ENCODE assay signal across 7 worm cellular contexts in the genomic region with DNA sequence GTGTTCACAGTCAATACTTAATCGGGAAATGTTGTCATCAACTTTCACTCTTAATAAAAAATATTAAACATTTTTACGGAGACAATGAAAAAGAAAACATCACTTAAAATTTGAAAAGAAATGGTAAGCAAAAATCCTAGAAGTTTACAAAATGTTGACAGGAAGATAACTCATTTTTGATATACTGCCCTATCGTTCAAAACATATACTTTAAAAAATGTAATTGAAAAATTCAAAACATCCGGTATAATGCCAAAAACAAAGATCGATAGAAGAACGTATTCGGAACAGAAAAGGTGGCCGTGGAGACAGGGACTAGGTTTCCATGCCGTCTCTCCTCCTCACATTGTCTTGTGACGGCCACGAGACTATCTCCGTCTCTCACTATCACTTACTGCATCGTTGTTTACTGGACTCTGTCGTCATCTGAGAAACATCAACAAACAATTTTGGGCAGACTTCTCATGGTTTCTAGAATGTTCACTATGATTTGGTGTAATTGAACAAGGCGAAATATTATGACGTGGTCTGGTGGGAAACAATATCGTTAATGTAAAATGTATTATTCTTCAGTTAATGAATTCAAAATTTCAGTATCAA.
TF ChIP-seq lines count a peak whose summit lies in the region.

A gene (minus strand): TSS at position 51 of the 600 bp plus-strand sequence.

TF ChIP-seq in whole organism, L1 larva, 84 proteins besides CTCF, POLR2A, EP300 and RAD21 (continued from another document and continues in another):
- peak; percentile 49 for TF ChIP-seq snpc-4 (tag; optimal IDR thresholded peaks at IDR 0.05; lab: Kevin White, UChicago)
- TF ChIP-seq tlp-1 (tag; optimal IDR thresholded peaks at IDR 0.05; lab: Kevin White, UChicago), result no peak
- TF ChIP-seq swsn-7 (tag; optimal IDR thresholded peaks at IDR 0.05; lab: Kevin White, UChicago), result peak; percentile 63
- peak; percentile 62 for TF ChIP-seq C16A3.4 (tag; optimal IDR thresholded peaks at IDR 0.05; lab: Kevin White, UChicago)
- no peak for TF ChIP-seq ama-1 (optimal IDR thresholded peaks at IDR 0.05; lab: Kevin White, UChicago)
- peak; percentile 69 for TF ChIP-seq nhr-90 (tag; optimal IDR thresholded peaks at IDR 0.05; lab: Kevin White, UChicago; ENCODE audit: poor library complexity)
- TF ChIP-seq nhr-85 (tag; lab: Kevin White, UChicago), result peak; percentile 93
- peak; percentile 32 for TF ChIP-seq blmp-1 (tag; optimal IDR thresholded peaks at IDR 0.05; lab: Kevin White, UChicago)
- peak; percentile 27 for TF ChIP-seq isw-1 (GFP tag; IDR thresholded peaks at IDR 0.05; lab: Robert Waterston, UW)
- no peak for TF ChIP-seq ces-1 (GFP tag; optimal IDR thresholded peaks at IDR 0.05; lab: Kevin White, UChicago)
- peak; percentile 27 for TF ChIP-seq irx-1 (tag; optimal IDR thresholded peaks at IDR 0.05; lab: Kevin White, UChicago)
- peak; percentile 26 for TF ChIP-seq F16B12.6 (tag; optimal IDR thresholded peaks at IDR 0.05; lab: Kevin White, UChicago)
- no peak for TF ChIP-seq fkh-10 (GFP tag; optimal IDR thresholded peaks at IDR 0.05; lab: Kevin White, UChicago)
- TF ChIP-seq hpl-2 (GFP tag; optimal IDR thresholded peaks at IDR 0.05; lab: Kevin White, UChicago), result no peak
- no peak for TF ChIP-seq ceh-8 (GFP tag; optimal IDR thresholded peaks at IDR 0.05; lab: Kevin White, UChicago)
- TF ChIP-seq nhr-77 (tag; optimal IDR thresholded peaks at IDR 0.05; lab: Kevin White, UChicago), result no peak
- TF ChIP-seq lin-15B (tag; optimal IDR thresholded peaks at IDR 0.05; lab: Kevin White, UChicago), result no peak
- no peak for TF ChIP-seq ceh-90 (tag; optimal IDR thresholded peaks at IDR 0.05; lab: Kevin White, UChicago)

TF ChIP-seq in whole organism, L2 larva, 48 proteins besides CTCF, POLR2A, EP300 and RAD21 (continued from another document):
- TF ChIP-seq nhr-21 (tag; optimal IDR thresholded peaks at IDR 0.05; lab: Kevin White, UChicago) (peak; percentile 60), unc-39 (tag; optimal IDR thresholded peaks at IDR 0.05; lab: Kevin White, UChicago) (no peak), alr-1 (tag; optimal IDR thresholded peaks at IDR 0.05; lab: Kevin White, UChicago) (no peak), nhr-129 (tag; optimal IDR thresholded peaks at IDR 0.05; lab: Kevin White, UChicago) (peak; percentile 95), sem-4 (tag; optimal IDR thresholded peaks at IDR 0.05; lab: Kevin White, UChicago) (peak; percentile 11), crh-2 (tag; optimal IDR thresholded peaks at IDR 0.05; lab: Kevin White, UChicago) (peak; percentile 92), blmp-1 (tag; optimal IDR thresholded peaks at IDR 0.05; lab: Kevin White, UChicago; ENCODE audit: insufficient read depth) (peak; percentile 24), egl-27 (tag; optimal IDR thresholded peaks at IDR 0.05; lab: Kevin White, UChicago) (peak; percentile 18), zag-1 (tag; optimal IDR thresholded peaks at IDR 0.05; lab: Kevin White, UChicago) (peak; percentile 4), mdl-1 (tag; optimal IDR thresholded peaks at IDR 0.05; lab: Kevin White, UChicago) (peak; percentile 87 to 88), fos-1 (tag; optimal IDR thresholded peaks at IDR 0.05; lab: Kevin White, UChicago) (peak; percentile 77), mab-5 (tag; optimal IDR thresholded peaks at IDR 0.05; lab: Kevin White, UChicago) (peak; percentile 39), C34F6.9 (tag; optimal IDR thresholded peaks at IDR 0.05; lab: Kevin White, UChicago) (peak; percentile 94), ztf-4 (tag; optimal IDR thresholded peaks at IDR 0.05; lab: Kevin White, UChicago) (peak; percentile 54), F13H6.1 (tag; optimal IDR thresholded peaks at IDR 0.05; lab: Kevin White, UChicago) (no peak)

TF ChIP-seq in whole organism, L3 larva, 47 proteins besides CTCF, POLR2A, EP300 and RAD21 (continued from another document and continues in another):
- TF ChIP-seq unc-39 (tag; optimal IDR thresholded peaks at IDR 0.05; lab: Kevin White, UChicago) (no peak), ztf-11 (tag; optimal IDR thresholded peaks at IDR 0.05; lab: Kevin White, UChicago) (no peak), ama-1 (optimal IDR thresholded peaks at IDR 0.05; lab: Kevin White, UChicago) (peak; percentile 30), egl-5 (tag; optimal IDR thresholded peaks at IDR 0.05; lab: Kevin White, UChicago) (peak; percentile 83), lsy-12 (tag; optimal IDR thresholded peaks at IDR 0.05; lab: Kevin White, UChicago) (no peak), nhr-28 (tag; optimal IDR thresholded peaks at IDR 0.05; lab: Kevin White, UChicago) (no peak), jun-1 (tag; optimal IDR thresholded peaks at IDR 0.05; lab: Kevin White, UChicago) (peak; percentile 42), ZK546.5 (tag; optimal IDR thresholded peaks at IDR 0.05; lab: Kevin White, UChicago) (no peak), lin-15B (tag; optimal IDR thresholded peaks at IDR 0.05; lab: Kevin White, UChicago) (peak; percentile 25), tbx-2 (tag; optimal IDR thresholded peaks at IDR 0.05; lab: Kevin White, UChicago) (no peak), ceh-82 (tag; optimal IDR thresholded peaks at IDR 0.05; lab: Kevin White, UChicago) (no peak), lin-39 (tag; optimal IDR thresholded peaks at IDR 0.05; lab: Kevin White, UChicago) (peak; percentile 75), elt-1 (tag; optimal IDR thresholded peaks at IDR 0.05; lab: Kevin White, UChicago) (no peak), nhr-12 (tag; optimal IDR thresholded peaks at IDR 0.05; lab: Kevin White, UChicago) (no peak), ceh-28 (tag; optimal IDR thresholded peaks at IDR 0.05; lab: Kevin White, UChicago) (peak; percentile 52), nfya-1 (tag; optimal IDR thresholded peaks at IDR 0.05; lab: Kevin White, UChicago; ENCODE audit: insufficient read depth) (peak; percentile 79), hmg-11 (tag; optimal IDR thresholded peaks at IDR 0.05; lab: Kevin White, UChicago) (peak; percentile 63), snpc-4 (tag; optimal IDR thresholded peaks at IDR 0.05; lab: Kevin White, UChicago) (peak; percentile 65), mml-1 (tag; optimal IDR thresholded peaks at IDR 0.05; lab: Kevin White, UChicago) (no peak), daf-12 (tag; optimal IDR thresholded peaks at IDR 0.05; lab: Kevin White, UChicago) (no peak)

TF ChIP-seq in whole organism, L4 larva, 104 proteins besides CTCF, POLR2A, EP300 and RAD21 (continued from another document and continues in another):
- TF ChIP-seq Y75B8A.6 (GFP tag; IDR thresholded peaks at IDR 0.05; lab: Robert Waterston, UW) (no peak), R02D3.7 (tag; optimal IDR thresholded peaks at IDR 0.05; lab: Kevin White, UChicago) (no peak), spr-1 (tag; optimal IDR thresholded peaks at IDR 0.05; lab: Kevin White, UChicago) (no peak), nhr-237 (tag; optimal IDR thresholded peaks at IDR 0.05; lab: Kevin White, UChicago) (no peak), D1046.2 (GFP tag; IDR thresholded peaks at IDR 0.05; lab: Robert Waterston, UW) (no peak), ceh-20 (GFP tag; IDR thresholded peaks at IDR 0.05; lab: Robert Waterston, UW) (no peak), dve-1 (tag; optimal IDR thresholded peaks at IDR 0.05; lab: Kevin White, UChicago; ENCODE audit: insufficient read depth) (peak; percentile 84), unc-130 (GFP tag; optimal IDR thresholded peaks at IDR 0.05; lab: Kevin White, UChicago) (no peak), snpc-4 (tag; optimal IDR thresholded peaks at IDR 0.05; lab: Kevin White, UChicago) (no peak), nhr-10 (tag; optimal IDR thresholded peaks at IDR 0.05; lab: Kevin White, UChicago) (no peak), rbr-2 (tag; optimal IDR thresholded peaks at IDR 0.05; lab: Kevin White, UChicago) (peak; percentile 55), mes-2 (tag; optimal IDR thresholded peaks at IDR 0.05; lab: Kevin White, UChicago; ENCODE audit: poor library complexity, severe bottlenecking) (no peak), ceh-82 (tag; optimal IDR thresholded peaks at IDR 0.05; lab: Kevin White, UChicago) (no peak), nhr-6 (tag; optimal IDR thresholded peaks at IDR 0.05; lab: Kevin White, UChicago) (peak; percentile 87), T20F7.1 (GFP tag; optimal IDR thresholded peaks at IDR 0.05; lab: Kevin White, UChicago) (peak; percentile 66), snpc-1.2 (GFP tag; IDR thresholded peaks at IDR 0.05; lab: Robert Waterston, UW) (no peak), lir-3 (tag; optimal IDR thresholded peaks at IDR 0.05; lab: Kevin White, UChicago) (no peak), mep-1 (tag; optimal IDR thresholded peaks at IDR 0.05; lab: Kevin White, UChicago) (no peak), fos-1 (tag; optimal IDR thresholded peaks at IDR 0.05; lab: Kevin White, UChicago) (no peak)

TF ChIP-seq in whole organism, late embryonic, 69 proteins besides CTCF, POLR2A, EP300 and RAD21 (continued from another document):
- TF ChIP-seq hlh-30 (tag; optimal IDR thresholded peaks at IDR 0.05; lab: Kevin White, UChicago; ENCODE audit: insufficient read depth) (peak; percentile 97), ceh-6 (GFP tag; optimal IDR thresholded peaks at IDR 0.05; lab: Kevin White, UChicago) (no peak), ceh-2 (tag; optimal IDR thresholded peaks at IDR 0.05; lab: Kevin White, UChicago) (peak; percentile 63), lim-6 (tag; optimal IDR thresholded peaks at IDR 0.05; lab: Kevin White, UChicago) (peak; percentile 8), pros-1 (tag; optimal IDR thresholded peaks at IDR 0.05; lab: Kevin White, UChicago) (no peak), gmeb-2 (tag; optimal IDR thresholded peaks at IDR 0.05; lab: Kevin White, UChicago) (no peak), K09A11.1 (tag; optimal IDR thresholded peaks at IDR 0.05; lab: Kevin White, UChicago; ENCODE audit: insufficient read depth) (no peak)

TF ChIP-seq in whole organism, mixed stage, embryonic, 35 proteins besides CTCF, POLR2A, EP300 and RAD21 (continued from another document):
- TF ChIP-seq bed-3 (GFP tag; optimal IDR thresholded peaks at IDR 0.05; lab: Kevin White, UChicago), result no peak
TF ChIP-seq in whole organism, mixed stage, embryonic: peak in this region for 5.

TF ChIP-seq in whole organism, young adult, 124 proteins besides CTCF, POLR2A, EP300 and RAD21 (continued from another document and continues in another):
- TF ChIP-seq lsl-1 (GFP tag; optimal IDR thresholded peaks at IDR 0.05; lab: Kevin White, UChicago) (no peak), K11D2.4 (GFP tag; IDR thresholded peaks at IDR 0.05; lab: Robert Waterston, UW) (peak; percentile 58; the same call in 1 of the 2 replicates), C17E4.6 (GFP tag; IDR thresholded peaks at IDR 0.05; lab: Robert Waterston, UW) (no peak), hsf-1 (GFP tag; IDR thresholded peaks at IDR 0.05; lab: Robert Waterston, UW) (peak; percentile 86), ztf-22 (GFP tag; optimal IDR thresholded peaks at IDR 0.05; lab: Kevin White, UChicago) (no peak), mel-28 (tag; optimal IDR thresholded peaks at IDR 0.05; lab: Kevin White, UChicago; ENCODE audit: borderline replicate concordance) (no peak), unc-62 (GFP tag; optimal IDR thresholded peaks at IDR 0.05; lab: Kevin White, UChicago) (no peak), F23B12.7 (tag; optimal IDR thresholded peaks at IDR 0.05; lab: Kevin White, UChicago; ENCODE audit: insufficient read depth) (no peak), egl-18 (GFP tag; IDR thresholded peaks at IDR 0.05; lab: Robert Waterston, UW) (no peak), madf-6 (GFP tag; IDR thresholded peaks at IDR 0.05; lab: Robert Waterston, UW) (no peak), aptf-2 (GFP tag; conservative IDR thresholded peaks at IDR 0.05; lab: Robert Waterston, UW) (no peak), dox-1 (GFP tag; IDR thresholded peaks at IDR 0.05; lab: Robert Waterston, UW) (no peak; the same call in 1 of the 2 replicates), tbx-9 (tag; optimal IDR thresholded peaks at IDR 0.05; lab: Kevin White, UChicago; ENCODE audit: borderline replicate concordance) (no peak), F52B5.7 (tag; optimal IDR thresholded peaks at IDR 0.05; lab: Kevin White, UChicago) (no peak), akir-1 (GFP tag; optimal IDR thresholded peaks at IDR 0.05; lab: Kevin White, UChicago) (no peak), pha-4 (tag; optimal IDR thresholded peaks at IDR 0.05; lab: Kevin White, UChicago) (no peak), cebp-2 (GFP tag; IDR thresholded peaks at IDR 0.05; lab: Robert Waterston, UW) (no peak), hrde-1 (tag; optimal IDR thresholded peaks at IDR 0.05; lab: Kevin White, UChicago; ENCODE audit: borderline replicate concordance) (no peak), egl-44 (GFP tag; IDR thresholded peaks at IDR 0.05; lab: Robert Waterston, UW) (no peak), zfh-2 (GFP tag; conservative IDR thresholded peaks at IDR 0.05; lab: Robert Waterston, UW) (no peak), lin-54 (GFP tag; optimal IDR thresholded peaks at IDR 0.05; lab: Kevin White, UChicago) (no peak), hlh-26 (GFP tag; conservative IDR thresholded peaks at IDR 0.05; lab: Robert Waterston, UW) (no peak), nfya-2 (GFP tag; IDR thresholded peaks at IDR 0.05; lab: Robert Waterston, UW) (no peak), T26A5.8 (tag; optimal IDR thresholded peaks at IDR 0.05; lab: Kevin White, UChicago) (no peak), C06A6.2 (GFP tag; conservative IDR thresholded peaks at IDR 0.05; lab: Robert Waterston, UW) (no peak), mcd-1 (GFP tag; IDR thresholded peaks at IDR 0.05; lab: Robert Waterston, UW) (no peak), F39B2.1 (GFP tag; IDR thresholded peaks at IDR 0.05; lab: Robert Waterston, UW) (no peak), let-607 (tag; optimal IDR thresholded peaks at IDR 0.05; lab: Kevin White, UChicago) (peak in 1 of 2 experiments; percentile 17), F33H1.4 (GFP tag; IDR thresholded peaks at IDR 0.05; lab: Robert Waterston, UW) (no peak), ztf-6 (GFP tag; IDR thresholded peaks at IDR 0.05; lab: Robert Waterston, UW) (no peak), tlf-1 (GFP tag; optimal IDR thresholded peaks at IDR 0.05; lab: Kevin White, UChicago) (no peak), snpc-4 (GFP tag; optimal IDR thresholded peaks at IDR 0.05; lab: Kevin White, UChicago) (no peak), snpc-4 (tag; optimal IDR thresholded peaks at IDR 0.05; lab: Kevin White, UChicago) (no peak), B0019.2 (GFP tag; conservative IDR thresholded peaks at IDR 0.05; lab: Robert Waterston, UW) (no peak), ceh-100 (GFP tag; IDR thresholded peaks at IDR 0.05; lab: Robert Waterston, UW) (no peak), T07F8.4 (tag; optimal IDR thresholded peaks at IDR 0.05; lab: Kevin White, UChicago) (no peak), aptf-3 (GFP tag; IDR thresholded peaks at IDR 0.05; lab: Robert Waterston, UW) (no peak), K12H6.12 (tag; optimal IDR thresholded peaks at IDR 0.05; lab: Kevin White, UChicago) (no peak), ztf-25 (GFP tag; IDR thresholded peaks at IDR 0.05; lab: Robert Waterston, UW) (no peak), fkh-3 (tag; optimal IDR thresholded peaks at IDR 0.05; lab: Kevin White, UChicago) (no peak), F49E8.2 (tag; optimal IDR thresholded peaks at IDR 0.05; lab: Kevin White, UChicago; ENCODE audit: insufficient read depth) (no peak), madf-8 (GFP tag; conservative IDR thresholded peaks at IDR 0.05; lab: Robert Waterston, UW) (no peak), nhr-80 (tag; optimal IDR thresholded peaks at IDR 0.05; lab: Kevin White, UChicago) (peak; percentile 86), egrh-3 (GFP tag; IDR thresholded peaks at IDR 0.05; lab: Robert Waterston, UW) (peak; percentile 17; the same call in 1 of the 2 replicates), lsy-27 (tag; optimal IDR thresholded peaks at IDR 0.05; lab: Kevin White, UChicago; ENCODE audit: borderline replicate concordance, insufficient read depth) (no peak), Y79H2A.3 (GFP tag; conservative IDR thresholded peaks at IDR 0.05; lab: Robert Waterston, UW) (no peak), lin-26 (GFP tag; IDR thresholded peaks at IDR 0.05; lab: Robert Waterston, UW) (no peak), him-1 (tag; optimal IDR thresholded peaks at IDR 0.05; lab: Kevin White, UChicago) (no peak), madf-3 (GFP tag; IDR thresholded peaks at IDR 0.05; lab: Robert Waterston, UW) (no peak), repo-1 (tag; optimal IDR thresholded peaks at IDR 0.05; lab: Kevin White, UChicago) (no peak), Y53G8AR.9 (GFP tag; conservative IDR thresholded peaks at IDR 0.05; lab: Robert Waterston, UW) (no peak), hlh-12 (tag; optimal IDR thresholded peaks at IDR 0.05; lab: Kevin White, UChicago) (no peak), F55B11.4 (tag; optimal IDR thresholded peaks at IDR 0.05; lab: Kevin White, UChicago; ENCODE audit: borderline replicate concordance, insufficient read depth) (no peak)
